Worm (Caenorhabditis elegans): ENCODE results near the gene lgg-2.
"Not testable (repeated sequence)": the region's sequence is repeated elsewhere in the genome, so short reads cannot be mapped to it uniquely, and the experiment has no call there.

The lgg-2 gene

ce11 chrIV:10964688-10965087 lies 29.0 kb upstream of the lgg-2 start:
- TF ChIP-seq cog-1 (tag; optimal IDR thresholded peaks at IDR 0.05): no peak
- no peak for TF ChIP-seq flt-1 (GFP tag; IDR thresholded peaks at IDR 0.05)
- no peak for TF ChIP-seq T22C8.4 (GFP tag; IDR thresholded peaks at IDR 0.05)

DNA sequence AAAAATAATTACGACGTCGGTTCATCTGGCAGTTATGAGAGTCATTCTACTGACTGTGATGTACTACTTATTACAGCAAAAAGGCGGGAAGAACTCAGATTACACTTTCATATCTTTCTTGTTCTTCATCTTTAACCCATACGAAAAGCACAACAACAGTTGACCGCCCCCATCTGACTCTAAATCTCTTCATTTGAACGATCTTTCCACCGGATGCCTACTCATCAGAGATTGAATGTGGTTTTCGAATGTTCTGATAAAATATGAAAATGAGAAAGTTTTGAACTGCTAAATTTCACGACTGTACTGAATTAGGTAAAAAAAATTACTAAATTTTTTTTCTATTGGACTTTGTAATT lies 22.5 kb upstream of the lgg-2 start, which contains the start of gene sri-19:
Gene sri-19 (plus strand): TSS at position 143 of the 359 bp plus-strand sequence.
- no peak for TF ChIP-seq ztf-23 (GFP tag; IDR thresholded peaks at IDR 0.05)
- no peak for TF ChIP-seq flt-1 (GFP tag; IDR thresholded peaks at IDR 0.05)
- TF ChIP-seq ztf-29 (GFP tag; IDR thresholded peaks at IDR 0.05): no peak

- TF ChIP-seq T22C8.4 (GFP tag; IDR thresholded peaks at IDR 0.05) (no peak), flt-1 (GFP tag; IDR thresholded peaks at IDR 0.05) (no peak)
These were observed 22.0 kb upstream of the lgg-2 start, which contains the start of gene Y69E1A.5 for ce11 chrIV:10957583-10958229. Gene Y69E1A.5 (minus strand): TSS chrIV:10957655.

DNA sequence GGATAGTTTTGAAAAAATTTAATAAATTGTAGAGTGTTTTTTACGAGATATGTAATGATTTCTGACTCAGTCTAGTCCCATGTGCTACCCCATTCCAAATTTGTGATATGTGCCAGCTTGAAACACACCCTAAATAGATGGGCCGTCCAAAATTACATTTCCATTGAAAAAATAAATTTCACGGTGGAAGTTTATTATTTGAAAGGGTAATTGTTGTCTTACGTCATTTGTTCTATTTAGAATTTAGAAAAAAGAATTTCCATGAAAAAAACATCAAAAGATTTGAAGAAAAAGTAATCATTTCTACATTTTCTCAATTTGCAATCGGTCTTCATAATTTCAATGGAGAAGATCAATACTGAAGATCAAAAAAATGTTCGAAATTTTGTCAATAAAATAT lies 19.3 kb upstream of the lgg-2 start, which contains the start of gene Y69E1A.4:
Gene Y69E1A.4 (plus strand): TSS at position 301 of the 400 bp plus-strand sequence.
- not testable (repeated sequence) for TF ChIP-seq ztf-23 (GFP tag; IDR thresholded peaks at IDR 0.05); klf-2 (GFP tag; conservative IDR thresholded peaks at IDR 0.05); tab-1 (GFP tag; IDR thresholded peaks at IDR 0.05)

ce11 chrIV:10951997-10952396 lies 16.3 kb upstream of the lgg-2 start, which contains the start of gene Y69E1A.3:
Gene Y69E1A.3 (plus strand): TSS chrIV:10952297.
- TF ChIP-seq ztf-23 (GFP tag; IDR thresholded peaks at IDR 0.05) (no peak), T22C8.4 (GFP tag; IDR thresholded peaks at IDR 0.05) (no peak), ref-1 (GFP tag; conservative IDR thresholded peaks at IDR 0.05) (no peak), klf-2 (GFP tag; conservative IDR thresholded peaks at IDR 0.05) (no peak), ztf-29 (GFP tag; IDR thresholded peaks at IDR 0.05) (no peak), flt-1 (GFP tag; IDR thresholded peaks at IDR 0.05) (no peak), cog-1 (tag; optimal IDR thresholded peaks at IDR 0.05) (no peak), med-1 (GFP tag; optimal IDR thresholded peaks at IDR 0.05; ENCODE audit: insufficient read depth) (no peak), tab-1 (GFP tag; IDR thresholded peaks at IDR 0.05) (no peak)

DNA sequence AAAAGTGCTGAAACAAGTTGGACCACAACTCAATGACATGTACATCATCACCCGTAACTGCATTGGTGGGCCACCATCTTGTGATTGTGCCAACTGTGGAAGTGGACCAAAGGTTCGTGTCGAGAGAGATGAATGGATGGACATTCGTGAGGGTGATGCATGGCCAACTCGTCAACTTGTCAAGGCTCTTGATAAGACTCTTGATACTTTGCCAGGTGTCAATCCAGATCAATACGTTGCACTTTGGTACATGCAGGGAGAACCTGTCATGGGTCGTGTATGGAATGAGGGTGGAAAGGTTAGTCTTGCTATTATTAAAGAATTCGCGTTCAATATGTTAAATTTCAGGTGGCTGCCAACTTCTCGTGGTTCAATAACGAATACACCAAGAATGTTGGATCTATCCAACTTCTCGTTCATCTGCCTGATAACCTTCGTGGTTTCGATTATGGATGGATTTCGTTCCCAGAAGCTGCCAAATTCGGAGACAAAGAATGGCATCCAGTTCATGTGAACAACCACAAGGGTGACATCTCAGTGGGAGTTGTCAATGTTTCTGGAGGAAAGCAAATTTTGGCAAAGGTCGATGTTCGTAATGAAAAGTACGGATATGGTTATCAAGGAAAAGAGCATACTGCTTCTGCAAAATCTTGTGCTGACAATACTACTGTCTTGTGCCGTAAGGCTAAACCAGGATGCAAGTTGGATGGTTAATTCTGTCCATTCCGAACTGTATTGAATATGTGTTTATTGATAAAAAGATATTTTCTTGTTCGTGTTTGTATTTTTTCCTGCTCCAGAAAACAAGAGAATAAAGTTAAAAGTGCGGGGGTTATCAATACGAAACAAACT lies 14.9 kb upstream of the lgg-2 start:
- no peak for TF ChIP-seq tab-1 (GFP tag; IDR thresholded peaks at IDR 0.05)
- no peak for TF ChIP-seq ztf-23 (GFP tag; IDR thresholded peaks at IDR 0.05)
- TF ChIP-seq flt-1 (GFP tag; IDR thresholded peaks at IDR 0.05): no peak
- TF ChIP-seq ztf-29 (GFP tag; IDR thresholded peaks at IDR 0.05): no peak
- TF ChIP-seq T22C8.4 (GFP tag; IDR thresholded peaks at IDR 0.05): no peak
- no peak for TF ChIP-seq ref-1 (GFP tag; conservative IDR thresholded peaks at IDR 0.05)
- no peak for TF ChIP-seq cog-1 (tag; optimal IDR thresholded peaks at IDR 0.05)

ce11 chrIV:10949510-10949909 lies 13.8 kb upstream of the lgg-2 start, which contains the start of gene nsph-3.1:
Gene nsph-3.1 (plus strand): TSS chrIV:10949810.
- TF ChIP-seq med-1 (GFP tag; optimal IDR thresholded peaks at IDR 0.05; ENCODE audit: insufficient read depth): no peak
- no peak for TF ChIP-seq ref-1 (GFP tag; conservative IDR thresholded peaks at IDR 0.05)
- no peak for TF ChIP-seq ztf-23 (GFP tag; IDR thresholded peaks at IDR 0.05)
- no peak for TF ChIP-seq tab-1 (GFP tag; IDR thresholded peaks at IDR 0.05)
- no peak for TF ChIP-seq flt-1 (GFP tag; IDR thresholded peaks at IDR 0.05)
- TF ChIP-seq ztf-29 (GFP tag; IDR thresholded peaks at IDR 0.05): no peak
- TF ChIP-seq T22C8.4 (GFP tag; IDR thresholded peaks at IDR 0.05): no peak
- TF ChIP-seq cog-1 (tag; optimal IDR thresholded peaks at IDR 0.05): no peak
- no peak for TF ChIP-seq klf-2 (GFP tag; conservative IDR thresholded peaks at IDR 0.05)

DNA sequence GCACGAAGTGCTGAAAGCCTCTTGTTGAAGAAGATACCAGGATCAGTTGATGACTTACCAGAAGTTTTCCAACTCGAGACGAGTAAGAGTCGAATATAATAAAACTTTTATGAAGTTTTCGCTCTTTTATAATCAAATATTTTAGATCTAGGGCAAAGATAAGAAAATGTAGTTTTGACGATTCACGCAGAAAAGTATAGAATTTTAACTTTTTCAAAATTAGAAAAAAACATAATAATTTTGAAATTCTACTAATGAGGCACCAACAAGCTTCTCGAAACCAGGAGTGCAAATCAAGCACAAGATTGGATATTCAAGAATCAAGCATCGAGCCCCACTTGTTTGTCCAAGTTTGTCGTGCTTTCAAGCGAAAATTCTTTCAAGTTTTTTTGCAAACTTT lies 13.1 kb upstream of the lgg-2 start, which contains the start of gene Y69E1A.1:
Gene Y69E1A.1 (minus strand): TSS at position 101 of the 400 bp plus-strand sequence.
- no peak for TF ChIP-seq ztf-23 (GFP tag; IDR thresholded peaks at IDR 0.05)
- no peak for TF ChIP-seq tab-1 (GFP tag; IDR thresholded peaks at IDR 0.05)
- no peak for TF ChIP-seq ref-1 (GFP tag; conservative IDR thresholded peaks at IDR 0.05)
- TF ChIP-seq flt-1 (GFP tag; IDR thresholded peaks at IDR 0.05): no peak
- TF ChIP-seq med-1 (GFP tag; optimal IDR thresholded peaks at IDR 0.05; ENCODE audit: insufficient read depth): no peak
- no peak for TF ChIP-seq ztf-29 (GFP tag; IDR thresholded peaks at IDR 0.05)
- TF ChIP-seq T22C8.4 (GFP tag; IDR thresholded peaks at IDR 0.05): no peak
- no peak for TF ChIP-seq cog-1 (tag; optimal IDR thresholded peaks at IDR 0.05)
- TF ChIP-seq klf-2 (GFP tag; conservative IDR thresholded peaks at IDR 0.05): no peak

DNA sequence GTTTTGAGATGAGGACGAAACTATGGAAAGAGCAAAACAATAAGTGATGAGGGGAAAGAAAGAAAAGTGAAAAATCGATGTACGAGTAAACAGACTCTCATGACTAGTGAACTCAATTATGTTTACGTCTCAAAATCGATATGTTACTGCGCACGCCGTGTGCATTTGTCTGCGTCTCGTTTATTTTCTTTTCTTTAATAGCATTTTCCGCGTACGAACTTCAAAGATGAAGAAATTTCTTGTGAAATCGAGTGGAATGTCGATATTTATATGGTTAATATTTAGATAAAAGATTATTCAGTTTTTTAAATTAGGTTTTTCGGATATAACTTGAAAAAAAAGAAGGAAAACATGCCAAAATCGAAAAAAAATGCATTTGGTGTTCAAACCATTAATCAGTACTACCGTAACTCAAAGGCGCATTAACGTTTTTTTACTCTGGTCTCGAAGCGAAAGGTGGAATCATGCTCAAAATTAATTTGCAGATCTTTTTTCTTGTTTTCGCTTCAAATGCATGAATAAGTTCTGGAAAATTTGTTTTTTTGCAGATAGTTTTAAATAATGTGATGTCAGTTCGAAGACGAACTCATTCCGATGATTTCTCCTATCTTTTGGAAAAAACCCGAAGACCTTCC lies 1.3 kb upstream of the lgg-2 start, which contains the start of gene fic-1:
Gene fic-1 (plus strand): TSS at position 549 of the 635 bp plus-strand sequence.
- TF ChIP-seq med-1 (GFP tag; optimal IDR thresholded peaks at IDR 0.05; ENCODE audit: insufficient read depth) (no peak), cog-1 (tag; optimal IDR thresholded peaks at IDR 0.05) (peak; percentile 25), ztf-29 (GFP tag; IDR thresholded peaks at IDR 0.05) (no peak), klf-2 (GFP tag; conservative IDR thresholded peaks at IDR 0.05) (no peak), T22C8.4 (GFP tag; IDR thresholded peaks at IDR 0.05) (peak; percentile 74), flt-1 (GFP tag; IDR thresholded peaks at IDR 0.05) (no peak), ztf-23 (GFP tag; IDR thresholded peaks at IDR 0.05) (no peak), tab-1 (GFP tag; IDR thresholded peaks at IDR 0.05) (no peak), ref-1 (GFP tag; conservative IDR thresholded peaks at IDR 0.05) (no peak)

All from whole organism, midembryonic.